Fruit fly (Drosophila melanogaster) whole organism, embryonic: Measurements from ENCODE around the gene Orc2.

Experiments
- Aef1 ChIP-seq: fragments of 200-800 bp; sonication (Bioruptor generic); IDR thresholded peaks from 3 replicates; pipeline ENCODE4 v1.3.6; 2022; ENCODE audit warnings: missing biosample characterization, missing genetic modification characterization
- Antp ChIP-seq: fragments of 200-800 bp; sonication (Bioruptor generic); optimal IDR thresholded peaks from 3 replicates; lab custom pipeline; 2016; ENCODE audit warnings: missing biosample characterization, missing genetic modification characterization
- CG10209 ChIP-seq: fragments of 200-800 bp; sonication (Bioruptor generic); optimal IDR thresholded peaks from 3 replicates; lab custom pipeline; 2017; ENCODE audit warnings: missing biosample characterization, mild to moderate bottlenecking, missing genetic modification characterization, missing genetic modification reagents
- CG10321 ChIP-seq: fragments of 200-800 bp; sonication (Bioruptor generic); IDR thresholded peaks from 2 replicates; pipeline ENCODE4 v1.3.6; 2022; ENCODE audit warnings: missing biosample characterization, missing genetic modification characterization
- CG11560 ChIP-seq: fragments of 200-800 bp; sonication (Bioruptor generic); IDR thresholded peaks from 3 replicates; pipeline ENCODE4 v1.3.6; 2022; ENCODE audit warnings: missing biosample characterization, missing genetic modification characterization
- CG12155 ChIP-seq: fragments of 200-800 bp; sonication (Bioruptor generic); optimal IDR thresholded peaks from 3 replicates; lab custom pipeline; 2016; ENCODE audit warnings: missing biosample characterization, missing genetic modification characterization
- CG12744 ChIP-seq: fragments of 200-800 bp; sonication (Bioruptor generic); optimal IDR thresholded peaks from 2 replicates; lab custom pipeline; 2016; ENCODE audit warnings: missing biosample characterization, missing genetic modification characterization
- CG12769 ChIP-seq: fragments of 200-800 bp; sonication (Bioruptor generic); optimal IDR thresholded peaks from 2 replicates; lab custom pipeline; 2019; ENCODE audit warnings: missing biosample characterization, mild to moderate bottlenecking, missing genetic modification characterization, moderate library complexity
- CG13624 ChIP-seq: fragments of 200-800 bp; sonication (Bioruptor generic); optimal IDR thresholded peaks from 2 replicates; lab custom pipeline; 2016; ENCODE audit warnings: missing biosample characterization, missing genetic modification characterization
- CG14860 ChIP-seq: fragments of 200-800 bp; sonication (Bioruptor generic); IDR thresholded peaks from 3 replicates; pipeline ENCODE4 v1.3.6; 2022; ENCODE audit warnings: missing biosample characterization, missing genetic modification characterization; ENCODE audit not compliant: partially characterized antibody
- CG1603 ChIP-seq: fragments of 200-800 bp; sonication (Bioruptor generic); optimal IDR thresholded peaks from 2 replicates; lab custom pipeline; 2019; ENCODE audit warnings: missing biosample characterization, mild to moderate bottlenecking, missing genetic modification characterization, moderate library complexity
- CG1832 ChIP-seq: fragments of 200-800 bp; sonication (Bioruptor generic); optimal IDR thresholded peaks from 2 replicates; lab custom pipeline; 2017; ENCODE audit warnings: missing biosample characterization, mild to moderate bottlenecking, missing genetic modification characterization, inconsistent platforms
- CG2116 ChIP-seq: fragments of 200-800 bp; sonication (Bioruptor generic); optimal IDR thresholded peaks from 3 replicates; lab custom pipeline; 2018; ENCODE audit warnings: missing biosample characterization, mild to moderate bottlenecking, missing genetic modification characterization
- CG31388 ChIP-seq: fragments of 200-800 bp; sonication (Bioruptor generic); optimal IDR thresholded peaks from 2 replicates; lab custom pipeline; 2016; ENCODE audit warnings: missing biosample characterization, missing genetic modification characterization
- CG3281 ChIP-seq: fragments of 200-800 bp; sonication (Bioruptor generic); optimal IDR thresholded peaks from 3 replicates; lab custom pipeline; 2017; ENCODE audit warnings: missing biosample characterization, mild to moderate bottlenecking, missing genetic modification characterization
- CG6854 ChIP-seq: fragments of 200-800 bp; sonication (Bioruptor generic); optimal IDR thresholded peaks from 3 replicates; lab custom pipeline; 2017; ENCODE audit warnings: missing biosample characterization, mild to moderate bottlenecking, missing genetic modification characterization
- CG7839 ChIP-seq: fragments of 200-800 bp; sonication (Bioruptor generic); optimal IDR thresholded peaks from 3 replicates; lab custom pipeline; 2018; ENCODE audit warnings: missing biosample characterization, mild to moderate bottlenecking, missing genetic modification characterization, moderate library complexity
- CG7987 ChIP-seq: fragments of 200-800 bp; sonication (Bioruptor generic); optimal IDR thresholded peaks from 2 replicates; lab custom pipeline; 2018; ENCODE audit warnings: missing biosample characterization, mild to moderate bottlenecking, missing genetic modification characterization, moderate library complexity
- CTCF ChIP-seq: fragments of 200-800 bp; sonication (Bioruptor generic); optimal IDR thresholded peaks from 2 replicates; lab custom pipeline; 2017; ENCODE audit warnings: missing biosample characterization, mild to moderate bottlenecking, missing genetic modification characterization, moderate library complexity
- Dp ChIP-seq: fragments of 200-800 bp; sonication (Bioruptor generic); optimal IDR thresholded peaks from 2 replicates; lab custom pipeline; 2018; ENCODE audit warnings: missing biosample characterization, mild to moderate bottlenecking, missing genetic modification characterization, moderate library complexity
- HLH4C ChIP-seq: fragments of 200-800 bp; sonication (Bioruptor generic); IDR thresholded peaks from 3 replicates; pipeline ENCODE4 v1.3.6; 2022; ENCODE audit warnings: missing biosample characterization, missing genetic modification characterization; ENCODE audit not compliant: partially characterized antibody
- HLH54F ChIP-seq: fragments of 200-800 bp; sonication (Bioruptor generic); optimal IDR thresholded peaks from 3 replicates; lab custom pipeline; 2016; ENCODE audit warnings: missing biosample characterization, missing genetic modification characterization
- Hr78 ChIP-seq, 2 experiments: fragments of 200-800 bp in 1 of 2; fragments of >200 bp in 1 of 2; sonication (Bioruptor generic) in 1 of 2; optimal IDR thresholded peaks; 2 replicates each; lab custom pipeline; 2017 to 2019; ENCODE audit warnings: missing biosample characterization in 2 of 2, missing genetic modification characterization in 2 of 2, mild to moderate bottlenecking in 1 of 2, moderate library complexity in 1 of 2
- Lpt ChIP-seq: fragments of >200 bp; optimal IDR thresholded peaks from 2 replicates; lab custom pipeline; 2018; ENCODE audit warnings: missing biosample characterization, missing genetic modification characterization
- NFAT ChIP-seq: fragments of 200-800 bp; sonication (Bioruptor generic); IDR thresholded peaks from 2 replicates; pipeline ENCODE4 v1.3.6; 2022; ENCODE audit warnings: missing biosample characterization, missing genetic modification characterization
- Optix ChIP-seq: fragments of 200-800 bp; sonication (Bioruptor generic); IDR thresholded peaks from 3 replicates; pipeline ENCODE4 v1.3.6; 2022; ENCODE audit warnings: missing biosample characterization, missing genetic modification characterization
- Poxn ChIP-seq: fragments of 200-800 bp; sonication (Bioruptor generic); IDR thresholded peaks from 2 replicates; pipeline ENCODE4 v1.3.6; 2022; ENCODE audit warnings: missing biosample characterization, missing genetic modification characterization
- ab ChIP-seq: fragments of 200-800 bp; sonication (Bioruptor generic); optimal IDR thresholded peaks from 2 replicates; lab custom pipeline; 2016; ENCODE audit warnings: missing biosample characterization, missing genetic modification characterization
- br ChIP-seq: fragments of >200 bp; optimal IDR thresholded peaks from 2 replicates; lab custom pipeline; 2017
- bsh ChIP-seq, 2 experiments: fragments of 200-800 bp; sonication (Bioruptor generic); optimal IDR thresholded peaks; 2 replicates each; lab custom pipeline; 2017 to 2018; ENCODE audit warnings: mild to moderate bottlenecking in 2 of 2, missing biosample characterization in 2 of 2, missing genetic modification characterization in 2 of 2, moderate library complexity in 1 of 2
- cas ChIP-seq: fragments of 200-800 bp; sonication (Bioruptor generic); IDR thresholded peaks from 2 replicates; pipeline ENCODE4 v1.3.6; 2022; ENCODE audit warnings: missing biosample characterization, missing genetic modification characterization
- chif ChIP-seq, 2 experiments: fragments of 200-800 bp; sonication (Bioruptor generic); optimal IDR thresholded peaks; 3 replicates each; lab custom pipeline; 2016; ENCODE audit warnings: missing biosample characterization in 2 of 2, missing genetic modification characterization in 2 of 2
- chinmo ChIP-seq: fragments of 200-800 bp; sonication (Bioruptor generic); IDR thresholded peaks from 4 replicates; pipeline ENCODE4 v1.3.6; 2022; ENCODE audit warnings: missing biosample characterization, missing genetic modification characterization; ENCODE audit not compliant: partially characterized antibody
- crol ChIP-seq: fragments of 200-800 bp; sonication (Bioruptor generic); IDR thresholded peaks from 2 replicates; pipeline ENCODE4 v1.3.6; 2022; ENCODE audit warnings: missing biosample characterization, missing genetic modification characterization
- dmrt11E ChIP-seq: fragments of 200-800 bp; sonication (Bioruptor generic); optimal IDR thresholded peaks from 3 replicates; lab custom pipeline; 2018; ENCODE audit warnings: missing biosample characterization, mild to moderate bottlenecking, missing genetic modification characterization, moderate library complexity
- ftz-f1 ChIP-seq: fragments of 200-800 bp; sonication (Bioruptor generic); optimal IDR thresholded peaks from 2 replicates; lab custom pipeline; 2016; ENCODE audit warnings: missing biosample characterization, missing genetic modification characterization
- gem ChIP-seq: fragments of 200-800 bp; sonication (Bioruptor generic); optimal IDR thresholded peaks from 2 replicates; lab custom pipeline; 2019; ENCODE audit warnings: missing biosample characterization, mild to moderate bottlenecking, missing genetic modification characterization, moderate library complexity
- ham ChIP-seq: fragments of 200-800 bp; sonication (Bioruptor generic); IDR thresholded peaks from 2 replicates; pipeline ENCODE4 v1.3.6; 2022; ENCODE audit warnings: missing biosample characterization, missing genetic modification characterization
- lilli ChIP-seq: fragments of 200-800 bp; sonication (Bioruptor generic); optimal IDR thresholded peaks from 3 replicates; lab custom pipeline; 2016; ENCODE audit warnings: missing biosample characterization, missing genetic modification characterization
- otp ChIP-seq: fragments of 200-800 bp; sonication (Bioruptor generic); IDR thresholded peaks from 3 replicates; pipeline ENCODE4, ENCODE4 v1.3.6; 2022; ENCODE audit warnings: missing biosample characterization, missing genetic modification characterization
- p53 ChIP-seq: fragments of 200-800 bp; sonication (Bioruptor generic); optimal IDR thresholded peaks from 2 replicates; lab custom pipeline; 2016; ENCODE audit warnings: missing biosample characterization, missing genetic modification characterization
- pb ChIP-seq: fragments of 200-800 bp; sonication (Bioruptor generic); optimal IDR thresholded peaks from 3 replicates; lab custom pipeline; 2016; ENCODE audit warnings: missing biosample characterization, missing genetic modification characterization
- repo ChIP-seq: fragments of 200-800 bp; sonication (Bioruptor generic); optimal IDR thresholded peaks from 2 replicates; lab custom pipeline; 2016; ENCODE audit warnings: missing biosample characterization, missing genetic modification characterization
- sens ChIP-seq: fragments of 200-800 bp; sonication (Bioruptor generic); peaks from one replicate; lab custom pipeline; 2016; ENCODE audit warnings: missing biosample characterization, missing genetic modification characterization
- slbo ChIP-seq: fragments of 200-800 bp; sonication (Bioruptor generic); IDR thresholded peaks from 2 replicates; pipeline ENCODE4 v1.3.6; 2022; ENCODE audit warnings: missing biosample characterization, missing genetic modification characterization
- sob ChIP-seq: fragments of 200-800 bp; sonication (Bioruptor generic); IDR thresholded peaks from 2 replicates; pipeline ENCODE4 v1.3.6; 2022; ENCODE audit warnings: missing biosample characterization, missing genetic modification characterization
- sug ChIP-seq: fragments of 200-800 bp; optimal IDR thresholded peaks from 2 replicates; lab custom pipeline; 2019; ENCODE audit warnings: missing biosample characterization, mild to moderate bottlenecking, missing genetic modification characterization, moderate library complexity
- toy ChIP-seq: fragments of 200-800 bp; sonication (Bioruptor generic); IDR thresholded peaks from 2 replicates; pipeline ENCODE4 v1.3.6; 2022; ENCODE audit warnings: missing biosample characterization, missing genetic modification characterization
- tx ChIP-seq: fragments of 200-800 bp; sonication (Bioruptor generic); optimal IDR thresholded peaks from 2 replicates; lab custom pipeline; 2016; ENCODE audit warnings: missing biosample characterization, missing genetic modification characterization
- zfh1 ChIP-seq: fragments of 200-800 bp; sonication (Bioruptor generic); IDR thresholded peaks from 3 replicates; pipeline ENCODE4 v1.3.6; 2022; ENCODE audit warnings: missing biosample characterization, missing genetic modification characterization

Gene Orc2

dm6 chr3R:13971728-13972448, 7.2 kb downstream of the Orc2 start (continued):
- TF ChIP-seq Hr78 (GFP tag; optimal IDR thresholded peaks at IDR 0.05; lab: Kevin White, UChicago) (no peak), crol (GFP tag; lab: Robert Waterston, UW) (peak; percentile 85)

- no peak for TF ChIP-seq pb (GFP tag; lab: Kevin White, UChicago)
- no peak for TF ChIP-seq zfh1 (GFP tag; lab: Robert Waterston, UW)
- TF ChIP-seq CG1832 (GFP tag; lab: Kevin White, UChicago): peak; percentile 7
- TF ChIP-seq Poxn: no peak
- TF ChIP-seq CG7839: no peak
- TF ChIP-seq CG12155: no peak
- no peak for TF ChIP-seq cas (GFP tag; lab: Robert Waterston, UW)
- 0 out of 2 replicates have a peak, but pooled peaks have one; percentile 15 for TF ChIP-seq CG10321 (GFP tag; lab: Robert Waterston, UW)
- no peak for TF ChIP-seq CG12744 (GFP tag; lab: Kevin White, UChicago)
- TF ChIP-seq Lpt (GFP tag; lab: Kevin White, UChicago): no peak
- TF ChIP-seq CG13624: no peak
- TF ChIP-seq ftz-f1 (GFP tag; lab: Kevin White, UChicago): peak; percentile 91
- TF ChIP-seq sug (tag; lab: Kevin White, UChicago): no peak
- TF ChIP-seq CG11560 (tag; lab: Robert Waterston, UW): no peak
- TF ChIP-seq toy (GFP tag; lab: Robert Waterston, UW): no peak
- TF ChIP-seq chinmo (GFP tag; lab: Robert Waterston, UW): 0 out of 4 replicates have a peak, but pooled peaks have one; percentile 56
- TF ChIP-seq otp (GFP tag; lab: Robert Waterston, UW): no peak
- peak; percentile 70 for TF ChIP-seq sens (GFP tag; lab: Kevin White, UChicago)
- TF ChIP-seq ham (GFP tag; lab: Robert Waterston, UW): no peak
- peak; percentile 71 for TF ChIP-seq CG12769 (tag; lab: Kevin White, UChicago)
- TF ChIP-seq HLH4C: no peak
- no peak for TF ChIP-seq gem (tag; lab: Kevin White, UChicago)
- no peak for TF ChIP-seq chif (GFP tag; optimal IDR thresholded peaks at IDR 0.05; lab: Kevin White, UChicago)
- TF ChIP-seq NFAT: no peak
- TF ChIP-seq repo (GFP tag; lab: Kevin White, UChicago): no peak
- TF ChIP-seq Antp (GFP tag; lab: Kevin White, UChicago): no peak
- no peak for TF ChIP-seq dmrt11E (tag; lab: Kevin White, UChicago)
- no peak for TF ChIP-seq br (lab: Kevin White, UChicago)
- TF ChIP-seq HLH54F: no peak
- TF ChIP-seq ab (GFP tag; lab: Kevin White, UChicago): no peak
- no peak for TF ChIP-seq lilli
- TF ChIP-seq CTCF (GFP tag; lab: Kevin White, UChicago): no peak
- no peak for TF ChIP-seq tx (GFP tag; lab: Kevin White, UChicago)
- TF ChIP-seq CG6854 (GFP tag; lab: Kevin White, UChicago): no peak
- TF ChIP-seq CG31388 (GFP tag; lab: Kevin White, UChicago): no peak
- TF ChIP-seq CG2116: no peak
- TF ChIP-seq sob (GFP tag; lab: Robert Waterston, UW): no peak
- TF ChIP-seq CG1603 (tag; lab: Kevin White, UChicago): no peak
- TF ChIP-seq slbo (GFP tag; lab: Robert Waterston, UW): no peak
- TF ChIP-seq Dp: no peak
- no peak for TF ChIP-seq CG10209 (GFP tag; lab: Kevin White, UChicago)
- no peak for TF ChIP-seq CG3281 (GFP tag; lab: Kevin White, UChicago)
- TF ChIP-seq CG7987 (GFP tag; lab: Kevin White, UChicago): no peak
- TF ChIP-seq bsh (GFP tag; optimal IDR thresholded peaks at IDR 0.05; lab: Kevin White, UChicago): no peak
- TF ChIP-seq Optix (GFP tag; lab: Robert Waterston, UW): no peak
- no peak for TF ChIP-seq p53
- TF ChIP-seq Aef1: no peak
- TF ChIP-seq CG14860: no peak
Observed at dm6 chr3R:13972653-13973052, 8.0 kb downstream of the Orc2 start.
